Fruit fly (Drosophila melanogaster) whole organism, embryonic: Measurements from ENCODE around the gene CG5805.
A peak's percentile ranks its signal among the peaks of the same experiment; 100 is the strongest.

Experiments used
- CG11398 ChIP-seq: fragments of 200-800 bp; sonication (Bioruptor generic); optimal IDR thresholded peaks from 2 replicates; lab custom pipeline; 2016; ENCODE audit warnings: missing biosample characterization, missing genetic modification characterization
- CG12104 ChIP-seq: fragments of 200-800 bp; sonication (Bioruptor generic); optimal IDR thresholded peaks from 3 replicates; lab custom pipeline; 2016; ENCODE audit warnings: missing biosample characterization, missing genetic modification characterization
- CG1233 ChIP-seq: fragments of 200-800 bp; sonication (Bioruptor generic); optimal IDR thresholded peaks from 4 replicates; lab custom pipeline; 2018; ENCODE audit warnings: missing biosample characterization, mild to moderate bottlenecking, missing genetic modification characterization
- CG15073 ChIP-seq: fragments of 200-800 bp; sonication (Bioruptor generic); optimal IDR thresholded peaks from 2 replicates; lab custom pipeline; 2016; ENCODE audit warnings: missing biosample characterization, missing genetic modification characterization
- CG1602 ChIP-seq: fragments of 200-800 bp; sonication (Bioruptor generic); optimal IDR thresholded peaks from 3 replicates; lab custom pipeline; 2016; ENCODE audit warnings: missing biosample characterization, missing genetic modification characterization
- CG17568 ChIP-seq: fragments of 200-800 bp; sonication (Bioruptor generic); optimal IDR thresholded peaks from 2 replicates; lab custom pipeline; 2018; ENCODE audit warnings: missing biosample characterization, mild to moderate bottlenecking, missing genetic modification characterization, moderate library complexity
- CG18262 ChIP-seq: fragments of 200-800 bp; optimal IDR thresholded peaks from 3 replicates; lab custom pipeline; 2019; ENCODE audit warnings: missing biosample characterization, mild to moderate bottlenecking, missing genetic modification characterization, moderate library complexity
- CG30431 ChIP-seq: fragments of 200-800 bp; sonication (Bioruptor generic); optimal IDR thresholded peaks from 2 replicates; lab custom pipeline; 2017; ENCODE audit warnings: missing biosample characterization, missing genetic modification characterization
- CG31441 ChIP-seq: fragments of 200-800 bp; sonication (Bioruptor generic); IDR thresholded peaks from 2 replicates; pipeline ENCODE4 v1.3.6; 2022; ENCODE audit warnings: missing biosample characterization, missing genetic modification characterization
- CG32767 ChIP-seq: fragments of 200-800 bp; sonication (Bioruptor generic); IDR thresholded peaks from 2 replicates; pipeline ENCODE4 v1.3.6; 2022; ENCODE audit warnings: missing biosample characterization, missing genetic modification characterization
- CG32772 ChIP-seq: fragments of 200-800 bp; sonication (Bioruptor generic); IDR thresholded peaks from 2 replicates; pipeline ENCODE4 v1.3.6; 2022; ENCODE audit warnings: missing biosample characterization, missing genetic modification characterization
- CG3838 ChIP-seq: fragments of 200-800 bp; sonication (Bioruptor generic); optimal IDR thresholded peaks from 3 replicates; lab custom pipeline; 2016; ENCODE audit warnings: missing biosample characterization, missing genetic modification characterization
- CG4360 ChIP-seq: fragments of 200-800 bp; sonication (Bioruptor generic); IDR thresholded peaks from 2 replicates; pipeline ENCODE4 v1.3.6; 2022; ENCODE audit warnings: missing biosample characterization, missing genetic modification characterization
- CG6654 ChIP-seq: fragments of 200-800 bp; sonication (Bioruptor generic); optimal IDR thresholded peaks from 2 replicates; lab custom pipeline; 2017; ENCODE audit warnings: missing biosample characterization, mild to moderate bottlenecking, missing genetic modification characterization
- CG6813 ChIP-seq: fragments of 200-800 bp; sonication (Bioruptor generic); optimal IDR thresholded peaks from 2 replicates; lab custom pipeline; 2017; ENCODE audit warnings: missing biosample characterization, missing genetic modification characterization, mild to moderate bottlenecking, moderate library complexity, missing genetic modification reagents
- CG7271 ChIP-seq: fragments of 200-800 bp; sonication (Bioruptor generic); optimal IDR thresholded peaks from 2 replicates; lab custom pipeline; 2018; ENCODE audit warnings: missing biosample characterization, mild to moderate bottlenecking, missing genetic modification characterization, moderate library complexity
- CG7357 ChIP-seq: fragments of 200-800 bp; sonication (Bioruptor generic); IDR thresholded peaks from 3 replicates; pipeline ENCODE4 v1.3.6; 2022; ENCODE audit warnings: missing biosample characterization, missing genetic modification characterization
- CG7556 ChIP-seq: fragments of 200-800 bp; sonication (Bioruptor generic); optimal IDR thresholded peaks from 2 replicates; lab custom pipeline; 2017; ENCODE audit warnings: missing biosample characterization, mild to moderate bottlenecking, missing genetic modification characterization
- CG9876 ChIP-seq: fragments of 200-800 bp; sonication (Bioruptor generic); optimal IDR thresholded peaks from 2 replicates; lab custom pipeline; 2016; ENCODE audit warnings: missing biosample characterization, missing genetic modification characterization
- Dbx ChIP-seq: fragments of 200-800 bp; sonication (Bioruptor generic); IDR thresholded peaks from 3 replicates; pipeline ENCODE4 v1.3.6; 2022; ENCODE audit warnings: missing biosample characterization, missing genetic modification characterization
- Dip3 ChIP-seq: fragments of 200-800 bp; sonication (Bioruptor generic); optimal IDR thresholded peaks from 3 replicates; lab custom pipeline; 2016; ENCODE audit warnings: missing biosample characterization, missing genetic modification characterization
- Ets65A ChIP-seq: fragments of 200-800 bp; sonication (Bioruptor generic); peaks from one replicate; lab custom pipeline; 2016; ENCODE audit warnings: missing biosample characterization, missing genetic modification characterization
- H2.0 ChIP-seq: fragments of 200-800 bp; sonication (Bioruptor generic); IDR thresholded peaks from 2 replicates; pipeline ENCODE4 v1.3.6; 2022; ENCODE audit warnings: missing biosample characterization, missing genetic modification characterization
- HmgZ ChIP-seq: fragments of 200-800 bp; sonication (Bioruptor generic); optimal IDR thresholded peaks from 2 replicates; lab custom pipeline; 2018; ENCODE audit warnings: missing biosample characterization, mild to moderate bottlenecking, missing genetic modification characterization
- MESR4 ChIP-seq: fragments of 200-800 bp; sonication (Bioruptor generic); optimal IDR thresholded peaks from 2 replicates; lab custom pipeline; 2018; ENCODE audit warnings: missing biosample characterization, mild to moderate bottlenecking, missing genetic modification characterization, moderate library complexity
- Oaz ChIP-seq: fragments of 200-800 bp; sonication (Bioruptor generic); IDR thresholded peaks from 2 replicates; pipeline ENCODE4 v1.3.6; 2022; ENCODE audit warnings: missing biosample characterization, missing genetic modification characterization
- Opbp ChIP-seq: fragments of 200-800 bp; sonication (Bioruptor generic); IDR thresholded peaks from 3 replicates; pipeline ENCODE4 v1.3.6; 2022; ENCODE audit warnings: missing biosample characterization, missing genetic modification characterization; ENCODE audit not compliant: partially characterized antibody
- Rx ChIP-seq: fragments of 200-800 bp; sonication (Bioruptor generic); IDR thresholded peaks from 2 replicates; pipeline ENCODE4 v1.3.6; 2022; ENCODE audit warnings: missing biosample characterization, missing genetic modification characterization
- amos ChIP-seq: fragments of 200-800 bp; sonication (Bioruptor generic); IDR thresholded peaks from 2 replicates; pipeline ENCODE4 v1.3.6; 2022; ENCODE audit warnings: missing biosample characterization, missing genetic modification characterization; ENCODE audit not compliant: partially characterized antibody
- bab2 ChIP-seq: fragments of 200-800 bp; sonication (Bioruptor generic); optimal IDR thresholded peaks from 2 replicates; lab custom pipeline; 2016; ENCODE audit warnings: missing biosample characterization, missing genetic modification characterization
- caup ChIP-seq: fragments of 200-800 bp; sonication (Bioruptor generic); optimal IDR thresholded peaks from 3 replicates; lab custom pipeline; 2017; ENCODE audit warnings: missing biosample characterization, mild to moderate bottlenecking, missing genetic modification characterization, moderate library complexity; ENCODE audit not compliant: severe bottlenecking
- chn ChIP-seq: fragments of 200-800 bp; sonication (Bioruptor generic); optimal IDR thresholded peaks from 2 replicates; lab custom pipeline; 2016; ENCODE audit warnings: missing biosample characterization, missing genetic modification characterization
- dan ChIP-seq: fragments of 200-800 bp; sonication (Bioruptor generic); IDR thresholded peaks from 2 replicates; pipeline ENCODE4 v1.3.6; 2022; ENCODE audit warnings: missing biosample characterization, missing genetic modification characterization
- dysf ChIP-seq: fragments of 200-800 bp; sonication (Bioruptor generic); IDR thresholded peaks from 3 replicates; pipeline ENCODE4 v1.3.6; 2022; ENCODE audit warnings: missing biosample characterization, missing genetic modification characterization
- gcm2 ChIP-seq: fragments of 200-800 bp; sonication (Bioruptor generic); optimal IDR thresholded peaks from 2 replicates; lab custom pipeline; 2016; ENCODE audit warnings: missing biosample characterization, missing genetic modification characterization
- gfzf ChIP-seq: fragments of 200-800 bp; sonication (Bioruptor generic); optimal IDR thresholded peaks from 2 replicates; lab custom pipeline; 2016; ENCODE audit warnings: missing biosample characterization, mild to moderate bottlenecking, missing genetic modification characterization, moderate library complexity
- ham ChIP-seq: fragments of 200-800 bp; sonication (Bioruptor generic); IDR thresholded peaks from 2 replicates; pipeline ENCODE4 v1.3.6; 2022; ENCODE audit warnings: missing biosample characterization, missing genetic modification characterization
- hbn ChIP-seq: fragments of 200-800 bp; sonication (Bioruptor generic); IDR thresholded peaks from 2 replicates; pipeline ENCODE4 v1.3.6; 2022; ENCODE audit warnings: missing biosample characterization, missing genetic modification characterization; ENCODE audit not compliant: partially characterized antibody
- her ChIP-seq: fragments of 200-800 bp; sonication (Bioruptor generic); optimal IDR thresholded peaks from 2 replicates; lab custom pipeline; 2016; ENCODE audit warnings: missing biosample characterization, missing genetic modification characterization
- knrl ChIP-seq: fragments of 200-800 bp; sonication (Bioruptor generic); IDR thresholded peaks from 3 replicates; pipeline ENCODE4 v1.3.6; 2022; ENCODE audit warnings: missing biosample characterization, missing genetic modification characterization; ENCODE audit not compliant: partially characterized antibody
- lov ChIP-seq, 2 experiments: fragments of 200-800 bp in 1 of 2; fragments of >200 bp in 1 of 2; sonication (Bioruptor generic) in 1 of 2; IDR thresholded peaks in 1 of 2; optimal IDR thresholded peaks in 1 of 2; 2 replicates in 1 of 2; 3 replicates in 1 of 2; pipeline versions ENCODE4 v1.3.6 to Lab custom; 2017 to 2022; ENCODE audit warnings: missing biosample characterization in 1 of 2, missing genetic modification characterization in 1 of 2
- peb ChIP-seq: fragments of 200-800 bp; sonication (Bioruptor generic); IDR thresholded peaks from 2 replicates; pipeline ENCODE4 v1.3.6; 2022; ENCODE audit warnings: missing biosample characterization, missing genetic modification characterization
- ro ChIP-seq: fragments of 200-800 bp; sonication (Bioruptor generic); IDR thresholded peaks from 2 replicates; pipeline ENCODE4 v1.3.6; 2022; ENCODE audit warnings: missing biosample characterization, missing genetic modification characterization
- seq ChIP-seq: fragments of 200-800 bp; sonication (Bioruptor generic); IDR thresholded peaks from 2 replicates; pipeline ENCODE4 v1.3.6; 2022; ENCODE audit warnings: missing biosample characterization, missing genetic modification characterization
- slbo ChIP-seq: fragments of 200-800 bp; sonication (Bioruptor generic); IDR thresholded peaks from 2 replicates; pipeline ENCODE4 v1.3.6; 2022; ENCODE audit warnings: missing biosample characterization, missing genetic modification characterization
- ssp ChIP-seq: fragments of 200-800 bp; sonication (Bioruptor generic); IDR thresholded peaks from 2 replicates; pipeline ENCODE4 v1.3.6; 2022; ENCODE audit warnings: missing biosample characterization, missing genetic modification characterization
- trh ChIP-seq: fragments of 200-800 bp; sonication (Bioruptor generic); optimal IDR thresholded peaks from 2 replicates; lab custom pipeline; 2016; ENCODE audit warnings: missing biosample characterization, missing genetic modification characterization
- tx ChIP-seq: fragments of 200-800 bp; sonication (Bioruptor generic); optimal IDR thresholded peaks from 2 replicates; lab custom pipeline; 2016; ENCODE audit warnings: missing biosample characterization, missing genetic modification characterization
- zen2 ChIP-seq: fragments of 200-800 bp; sonication (Bioruptor generic); IDR thresholded peaks from 3 replicates; pipeline ENCODE4 v1.3.6; 2022; ENCODE audit warnings: missing biosample characterization, missing genetic modification characterization; ENCODE audit not compliant: partially characterized antibody

The CG5805 gene

dm6 chr3R:24816993-24817854 is 30.0 kb upstream of the CG5805 start, which contains the start of the genes CG5808 and Saf-B (continued):
- TF ChIP-seq Oaz (GFP tag; lab: Robert Waterston, UW) (no peak), gcm2 (GFP tag; lab: Kevin White, UChicago) (no peak), Dbx (GFP tag; lab: Robert Waterston, UW) (peak; percentile 44; the same call in 2 of the 3 replicates), slbo (peak; percentile 60), CG12104 (GFP tag; lab: Kevin White, UChicago) (peak; percentile 74), CG6654 (no peak), knrl (GFP tag; lab: Robert Waterston, UW) (peak; percentile 83; the same call in 2 of the 3 replicates), zen2 (GFP tag; lab: Robert Waterston, UW) (peak; percentile 69), CG7357 (GFP tag; lab: Robert Waterston, UW) (no peak), CG15073 (GFP tag; lab: Kevin White, UChicago) (no peak), ham (no peak), CG7556 (GFP tag; lab: Kevin White, UChicago) (no peak), trh (GFP tag; lab: Kevin White, UChicago) (no peak), amos (GFP tag; lab: Robert Waterston, UW) (peak; percentile 76), her (GFP tag; lab: Kevin White, UChicago) (no peak), ro (no peak), lov (optimal IDR thresholded peaks at IDR 0.05; lab: Kevin White, UChicago) (no peak), lov (GFP tag; IDR thresholded peaks at IDR 0.05; lab: Robert Waterston, UW) (no peak), caup (GFP tag; lab: Kevin White, UChicago) (no peak), CG1602 (GFP tag; lab: Kevin White, UChicago) (peak; percentile 17), CG9876 (GFP tag; lab: Kevin White, UChicago) (no peak), CG7271 (tag; lab: Kevin White, UChicago) (peak; percentile 7), CG17568 (GFP tag; lab: Kevin White, UChicago) (no peak), gfzf (no peak), ssp (peak; percentile 66), HmgZ (tag; lab: Kevin White, UChicago) (no peak), CG1233 (GFP tag; lab: Kevin White, UChicago) (no peak), MESR4 (GFP tag; lab: Kevin White, UChicago) (peak; percentile 98), hbn (peak; percentile 67), CG30431 (no peak), Ets65A (GFP tag; lab: Kevin White, UChicago) (peak; percentile 93), CG32772 (no peak; the same call in 1 of the 2 replicates), Opbp (GFP tag; lab: Robert Waterston, UW) (peak; percentile 80), CG6813 (GFP tag; lab: Kevin White, UChicago) (no peak), CG31441 (GFP tag; lab: Robert Waterston, UW) (no peak), bab2 (GFP tag; lab: Kevin White, UChicago) (no peak), seq (GFP tag; lab: Robert Waterston, UW) (no peak; the same call in 1 of the 2 replicates), tx (GFP tag; lab: Kevin White, UChicago) (no peak), H2.0 (GFP tag; lab: Robert Waterston, UW) (no peak), CG4360 (GFP tag; lab: Robert Waterston, UW) (no peak), Dip3 (GFP tag; lab: Kevin White, UChicago) (no peak), CG18262 (tag; lab: Kevin White, UChicago) (no peak), CG3838 (GFP tag; lab: Kevin White, UChicago) (no peak), peb (GFP tag; lab: Robert Waterston, UW) (no peak), chn (no peak), CG11398 (GFP tag; lab: Kevin White, UChicago) (no peak), CG32767 (peak; percentile 81; the same call in 1 of the 2 replicates), Rx (no peak), dan (no peak), dysf (peak; percentile 50; the same call in 2 of the 3 replicates)
